Fruit fly (Drosophila melanogaster) whole organism: ENCODE data around the gene ATPsynepsilonL.

ENCODE experiments used
- CG8478 ChIP-seq: fragments of >200 bp; optimal IDR thresholded peaks from 2 replicates; lab custom pipeline; 2018; ENCODE audit warnings: inconsistent platforms
- Dll ChIP-seq: fragments of >200 bp; optimal IDR thresholded peaks from 2 replicates; lab custom pipeline; 2017
- EcR ChIP-seq, 2 experiments: fragments of >200 bp; optimal IDR thresholded peaks; 2 replicates each; lab custom pipeline; 2017; ENCODE audit warnings: missing biosample characterization in 2 of 2, missing genetic modification characterization in 2 of 2, missing genetic modification reagents in 2 of 2
- pan ChIP-seq: fragments of >200 bp; optimal IDR thresholded peaks from 2 replicates; lab custom pipeline; 2017
- psq ChIP-seq: fragments of >200 bp; optimal IDR thresholded peaks from 2 replicates; lab custom pipeline; 2017
- usp ChIP-seq: fragments of >200 bp; optimal IDR thresholded peaks from 2 replicates; lab custom pipeline; 2017; ENCODE audit warnings: missing biosample characterization, missing genetic modification characterization, mixed read lengths

Gene ATPsynepsilonL

dm6 chr3R:10161163-10161562 lies 39.6 kb downstream of the ATPsynepsilonL start, which contains the start of gene CG6254:
Gene CG6254 (minus strand): TSS chr3R:10161331.
- no peak for TF ChIP-seq usp
- no peak for TF ChIP-seq pan (lab: Kevin White, UChicago)
- no peak for TF ChIP-seq EcR (GFP tag; optimal IDR thresholded peaks at IDR 0.05; lab: Kevin White, UChicago)
- TF ChIP-seq psq (lab: Kevin White, UChicago) = no peak
- no peak for TF ChIP-seq CG8478 (lab: Kevin White, UChicago)
- no peak for TF ChIP-seq Dll (lab: Kevin White, UChicago)

- TF ChIP-seq CG8478 (lab: Kevin White, UChicago) (no peak), pan (lab: Kevin White, UChicago) (no peak)
Measured at dm6 chr3R:10166334-10166733, 44.8 kb downstream of the ATPsynepsilonL start.

- TF ChIP-seq EcR (GFP tag; optimal IDR thresholded peaks at IDR 0.05; lab: Kevin White, UChicago) = no peak
- TF ChIP-seq Dll (lab: Kevin White, UChicago) = no peak
- TF ChIP-seq psq (lab: Kevin White, UChicago) = no peak
- no peak for TF ChIP-seq usp
Measured at dm6 chr3R:10167280-10167679, 45.7 kb downstream of the ATPsynepsilonL start.

- TF ChIP-seq pan (lab: Kevin White, UChicago) (no peak), EcR (GFP tag; optimal IDR thresholded peaks at IDR 0.05; lab: Kevin White, UChicago) (no peak), usp (no peak), psq (lab: Kevin White, UChicago) (no peak), Dll (lab: Kevin White, UChicago) (no peak), CG8478 (lab: Kevin White, UChicago) (no peak)
Measured at dm6 chr3R:10168483-10169064, 47.0 kb downstream of the ATPsynepsilonL start.

- TF ChIP-seq EcR (GFP tag; optimal IDR thresholded peaks at IDR 0.05; lab: Kevin White, UChicago) (peak in 1 of 2 experiments; percentile 70), usp (no peak)
Measured at dm6 chr3R:10169124-10169766, 47.7 kb downstream of the ATPsynepsilonL start.

dm6 chr3R:10170356-10170876 lies 48.8 kb downstream of the ATPsynepsilonL start, which contains the start of gene Best1:
Gene Best1 (minus strand): TSS chr3R:10170487.
- TF ChIP-seq EcR (GFP tag; optimal IDR thresholded peaks at IDR 0.05; lab: Kevin White, UChicago) (no peak), psq (lab: Kevin White, UChicago) (no peak), Dll (lab: Kevin White, UChicago) (no peak), usp (no peak), CG8478 (lab: Kevin White, UChicago) (no peak), pan (lab: Kevin White, UChicago) (no peak)
